Worm (Caenorhabditis elegans) whole organism, L2 larva: ENCODE measurements around the gene cal-7.

Experiments
- C34F6.9 ChIP-seq: fragments of 150-350 bp; optimal IDR thresholded peaks from 2 replicates; lab custom pipeline; 2014; ENCODE audit warnings: missing biosample characterization, missing genetic modification characterization
- F13H6.1 ChIP-seq: sonication (generic microtip); optimal IDR thresholded peaks from 2 replicates; lab custom pipeline; 2016; ENCODE audit warnings: missing genetic modification characterization, missing compliant biosample characterization
- Y55F3AM.14 ChIP-seq: fragments of 200-800 bp; sonication (Bioruptor generic); optimal IDR thresholded peaks from 2 replicates; lab custom pipeline; 2018; ENCODE audit warnings: mild to moderate bottlenecking, missing genetic modification characterization, missing compliant biosample characterization
- ZK546.5 ChIP-seq: sonication (generic microtip); optimal IDR thresholded peaks from 2 replicates; lab custom pipeline; 2017; ENCODE audit warnings: missing biosample characterization, missing genetic modification characterization
- alr-1 ChIP-seq: fragments of 150-350 bp; optimal IDR thresholded peaks from 2 replicates; lab custom pipeline; 2014; ENCODE audit warnings: missing biosample characterization, missing genetic modification characterization
- aly-2 ChIP-seq: fragments of 150-350 bp; optimal IDR thresholded peaks from 2 replicates; lab custom pipeline; 2014; ENCODE audit warnings: missing biosample characterization, missing genetic modification characterization
- ama-1 ChIP-seq: fragments of 150-350 bp; optimal IDR thresholded peaks from 2 replicates; lab custom pipeline; 2018; ENCODE audit warnings: inconsistent platforms
- blmp-1 ChIP-seq: sonication (generic microtip); optimal IDR thresholded peaks from 2 replicates; lab custom pipeline; 2017; ENCODE audit warnings: missing genetic modification characterization, mild to moderate bottlenecking, missing compliant biosample characterization, antibody characterized with exemption, moderate library complexity; ENCODE audit not compliant: insufficient read depth
- ceh-82 ChIP-seq: fragments of 150-350 bp; optimal IDR thresholded peaks from 2 replicates; lab custom pipeline; 2014; ENCODE audit warnings: missing biosample characterization, missing genetic modification characterization
- crh-2 ChIP-seq: sonication (generic microtip); optimal IDR thresholded peaks from 2 replicates; lab custom pipeline; 2017; ENCODE audit warnings: missing biosample characterization, missing genetic modification characterization
- dmd-4 ChIP-seq: sonication (generic microtip); optimal IDR thresholded peaks from 2 replicates; lab custom pipeline; 2017; ENCODE audit warnings: missing biosample characterization, missing genetic modification characterization
- elt-3 ChIP-seq: sonication (generic microtip); optimal IDR thresholded peaks from 2 replicates; lab custom pipeline; 2017; ENCODE audit warnings: missing biosample characterization, missing genetic modification characterization
- fos-1 ChIP-seq: fragments of 150-350 bp; optimal IDR thresholded peaks from 2 replicates; lab custom pipeline; 2014; ENCODE audit warnings: missing biosample characterization, missing genetic modification characterization
- gmeb-1 ChIP-seq: fragments of 150-350 bp; optimal IDR thresholded peaks from 2 replicates; lab custom pipeline; 2014; ENCODE audit warnings: missing biosample characterization, missing genetic modification characterization
- lin-39 ChIP-seq: fragments of 150-350 bp; optimal IDR thresholded peaks from 2 replicates; lab custom pipeline; 2014; ENCODE audit warnings: missing biosample characterization, missing genetic modification reagents, missing genetic modification characterization
- lsy-2 ChIP-seq, 2 experiments: fragments of 150-350 bp in 1 of 2; sonication (generic microtip) in 1 of 2; optimal IDR thresholded peaks; 2 replicates each; lab custom pipeline; 2014 to 2017; ENCODE audit warnings: missing biosample characterization in 2 of 2, missing genetic modification characterization in 2 of 2
- mab-5 ChIP-seq: fragments of 150-350 bp; optimal IDR thresholded peaks from 2 replicates; lab custom pipeline; 2014; ENCODE audit warnings: missing biosample characterization, missing genetic modification characterization
- mbf-1 ChIP-seq: sonication (generic microtip); optimal IDR thresholded peaks from 2 replicates; lab custom pipeline; 2017; ENCODE audit warnings: missing biosample characterization, missing genetic modification characterization
- mdl-1 ChIP-seq, 2 experiments: fragments of 150-350 bp in 1 of 2; sonication (generic microtip) in 1 of 2; optimal IDR thresholded peaks; 2 replicates each; lab custom pipeline; 2017; ENCODE audit warnings: missing biosample characterization in 2 of 2, missing genetic modification characterization in 2 of 2
- nhr-10 ChIP-seq: sonication (generic microtip); optimal IDR thresholded peaks from 2 replicates; lab custom pipeline; 2017; ENCODE audit warnings: missing biosample characterization, missing genetic modification characterization
- nhr-11 ChIP-seq: fragments of 150-350 bp; optimal IDR thresholded peaks from 2 replicates; lab custom pipeline; 2014; ENCODE audit warnings: missing biosample characterization, missing genetic modification characterization
- nhr-129 ChIP-seq: fragments of 150-350 bp; optimal IDR thresholded peaks from 2 replicates; lab custom pipeline; 2014; ENCODE audit warnings: missing biosample characterization, missing genetic modification characterization
- nhr-21 ChIP-seq: fragments of 150-350 bp; optimal IDR thresholded peaks from 2 replicates; lab custom pipeline; 2014; ENCODE audit warnings: missing biosample characterization, missing genetic modification characterization
- nhr-23 ChIP-seq: fragments of 150-350 bp; optimal IDR thresholded peaks from 2 replicates; lab custom pipeline; 2014; ENCODE audit warnings: missing biosample characterization, missing genetic modification reagents, missing genetic modification characterization
- nhr-237 ChIP-seq: fragments of 150-350 bp; optimal IDR thresholded peaks from 2 replicates; lab custom pipeline; 2014; ENCODE audit warnings: missing biosample characterization, missing genetic modification characterization
- nhr-25 ChIP-seq: fragments of 150-350 bp; sonication (generic microtip); optimal IDR thresholded peaks from 3 replicates; lab custom pipeline; 2014; ENCODE audit warnings: missing biosample characterization, missing genetic modification characterization
- nhr-6 ChIP-seq: fragments of 150-350 bp; optimal IDR thresholded peaks from 2 replicates; lab custom pipeline; 2014; ENCODE audit warnings: missing biosample characterization, missing genetic modification characterization
- nhr-77 ChIP-seq: fragments of 150-350 bp; optimal IDR thresholded peaks from 2 replicates; lab custom pipeline; 2014; ENCODE audit warnings: missing biosample characterization, missing genetic modification characterization
- sem-4 ChIP-seq: fragments of 150-350 bp; optimal IDR thresholded peaks from 2 replicates; lab custom pipeline; 2014; ENCODE audit warnings: missing biosample characterization, missing genetic modification reagents, missing genetic modification characterization
- skn-1 ChIP-seq: sonication (generic microtip); optimal IDR thresholded peaks from 2 replicates; lab custom pipeline; 2017; ENCODE audit warnings: missing biosample characterization, missing genetic modification characterization
- sma-9 ChIP-seq, 2 experiments: fragments of 150-350 bp in 1 of 2; sonication (generic microtip) in 1 of 2; optimal IDR thresholded peaks; 2 replicates each; lab custom pipeline; 2014 to 2016; ENCODE audit warnings: missing genetic modification characterization in 2 of 2, mild to moderate bottlenecking in 1 of 2, missing biosample characterization in 1 of 2, missing compliant biosample characterization in 1 of 2, missing genetic modification reagents in 1 of 2, moderate library complexity in 1 of 2
- snpc-4 ChIP-seq: fragments of 150-350 bp; optimal IDR thresholded peaks from 2 replicates; lab custom pipeline; 2014; ENCODE audit warnings: missing biosample characterization, missing genetic modification characterization
- unc-39 ChIP-seq: fragments of 150-350 bp; optimal IDR thresholded peaks from 2 replicates; lab custom pipeline; 2014; ENCODE audit warnings: missing biosample characterization, missing genetic modification characterization
- unc-55 ChIP-seq: fragments of 150-350 bp; sonication (generic microtip); optimal IDR thresholded peaks from 3 replicates; lab custom pipeline; 2014; ENCODE audit warnings: missing biosample characterization, missing genetic modification reagents, missing genetic modification characterization
- unc-62 ChIP-seq: fragments of 150-350 bp; optimal IDR thresholded peaks from 2 replicates; lab custom pipeline; 2014; ENCODE audit warnings: missing biosample characterization, missing genetic modification reagents, missing genetic modification characterization
- zag-1 ChIP-seq: fragments of 150-350 bp; optimal IDR thresholded peaks from 2 replicates; lab custom pipeline; 2014; ENCODE audit warnings: missing biosample characterization, missing genetic modification characterization
- ztf-1 ChIP-seq: fragments of 200-800 bp; sonication (Bioruptor generic); conservative IDR thresholded peaks from 2 replicates; pipeline ENCODE4 v1.3.6; 2022; ENCODE audit warnings: missing genetic modification characterization, missing compliant biosample characterization
- ztf-4 ChIP-seq: fragments of 150-350 bp; optimal IDR thresholded peaks from 2 replicates; lab custom pipeline; 2014; ENCODE audit warnings: missing biosample characterization, missing genetic modification characterization

The cal-7 gene

ce11 chrV:9731852-9732251 lies 2.1 kb upstream of the cal-7 start:
- TF ChIP-seq gmeb-1 (tag; lab: Kevin White, UChicago) (no peak), unc-55 (GFP tag; lab: Kevin White, UChicago) (peak; percentile 8), blmp-1 (no peak), crh-2 (peak; percentile 29), nhr-21 (tag; lab: Kevin White, UChicago) (peak; percentile 51), sem-4 (tag; lab: Kevin White, UChicago) (peak; percentile 32), sma-9 (GFP tag; optimal IDR thresholded peaks at IDR 0.05; lab: Kevin White, UChicago) (peak; percentile 12), sma-9 (tag; optimal IDR thresholded peaks at IDR 0.05; lab: Kevin White, UChicago) (no peak), nhr-6 (tag; lab: Kevin White, UChicago) (peak; percentile 32), nhr-129 (tag; lab: Kevin White, UChicago) (peak; percentile 25), C34F6.9 (tag; lab: Kevin White, UChicago) (peak; percentile 23), nhr-10 (tag; lab: Kevin White, UChicago) (no peak), ama-1 (peak; percentile 5), lsy-2 (tag; optimal IDR thresholded peaks at IDR 0.05; lab: Kevin White, UChicago) (no peak)

ce11 chrV:9737287-9737686 lies 3.4 kb downstream of the cal-7 start, which contains the start of gene aqp-4:
Gene aqp-4 (plus strand): TSS chrV:9737556.
- peak; percentile 78 for TF ChIP-seq fos-1 (tag; lab: Kevin White, UChicago)
- TF ChIP-seq ceh-82, result no peak
- TF ChIP-seq zag-1 (tag; lab: Kevin White, UChicago), result no peak
- TF ChIP-seq elt-3 (tag; lab: Kevin White, UChicago), result no peak
- TF ChIP-seq unc-62 (GFP tag; lab: Kevin White, UChicago), result no peak
- TF ChIP-seq crh-2, result peak; percentile 25

ce11 chrV:9738077-9738705 lies 4.3 kb downstream of the cal-7 start:
- TF ChIP-seq crh-2, result peak; percentile 18
- peak; percentile 71 for TF ChIP-seq fos-1 (tag; lab: Kevin White, UChicago)
- TF ChIP-seq unc-55 (GFP tag; lab: Kevin White, UChicago), result no peak
- TF ChIP-seq F13H6.1 (tag; lab: Kevin White, UChicago), result no peak
- TF ChIP-seq sma-9 (GFP tag; optimal IDR thresholded peaks at IDR 0.05; lab: Kevin White, UChicago), result peak; percentile 24
- no peak for TF ChIP-seq sma-9 (tag; optimal IDR thresholded peaks at IDR 0.05; lab: Kevin White, UChicago)
- no peak for TF ChIP-seq nhr-23 (tag; lab: Kevin White, UChicago)

DNA sequence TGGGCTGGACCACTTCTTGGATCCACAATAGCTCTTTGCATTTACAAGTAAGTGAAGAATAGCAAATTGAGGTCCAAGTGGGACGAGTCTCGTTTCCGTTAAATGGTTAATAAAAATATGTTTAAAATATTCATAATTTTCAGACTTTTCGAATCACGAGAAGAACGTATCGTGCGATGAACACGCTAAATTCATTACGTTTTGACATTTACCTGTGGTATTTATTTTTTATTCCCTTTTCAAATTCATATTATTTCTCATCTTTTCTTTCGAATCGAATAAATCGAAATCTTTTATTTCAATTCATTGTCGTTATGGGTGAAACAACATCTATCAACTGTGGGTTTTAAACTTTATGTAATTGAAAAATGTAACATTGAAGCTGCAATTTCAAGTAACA lies 5.5 kb downstream of the cal-7 start, which contains the start of gene marc-1:
marc-1 (plus strand) TSS at position 301 of the 400 bp plus-strand sequence.
- TF ChIP-seq alr-1 (tag; lab: Kevin White, UChicago) (no peak), crh-2 (no peak), unc-62 (GFP tag; lab: Kevin White, UChicago) (no peak), Y55F3AM.14 (GFP tag; lab: Kevin White, UChicago) (no peak), nhr-237 (no peak), nhr-21 (tag; lab: Kevin White, UChicago) (no peak), unc-55 (GFP tag; lab: Kevin White, UChicago) (no peak), nhr-25 (no peak), mab-5 (no peak), F13H6.1 (tag; lab: Kevin White, UChicago) (no peak), nhr-23 (tag; lab: Kevin White, UChicago) (no peak), ztf-1 (GFP tag; lab: Robert Waterston, UW) (no peak), ztf-4 (tag; lab: Kevin White, UChicago) (no peak), nhr-6 (tag; lab: Kevin White, UChicago) (no peak), unc-39 (tag; lab: Kevin White, UChicago) (no peak), gmeb-1 (tag; lab: Kevin White, UChicago) (no peak), mdl-1 (tag; optimal IDR thresholded peaks at IDR 0.05; lab: Kevin White, UChicago) (no peak), zag-1 (tag; lab: Kevin White, UChicago) (no peak), nhr-10 (tag; lab: Kevin White, UChicago) (no peak)

DNA sequence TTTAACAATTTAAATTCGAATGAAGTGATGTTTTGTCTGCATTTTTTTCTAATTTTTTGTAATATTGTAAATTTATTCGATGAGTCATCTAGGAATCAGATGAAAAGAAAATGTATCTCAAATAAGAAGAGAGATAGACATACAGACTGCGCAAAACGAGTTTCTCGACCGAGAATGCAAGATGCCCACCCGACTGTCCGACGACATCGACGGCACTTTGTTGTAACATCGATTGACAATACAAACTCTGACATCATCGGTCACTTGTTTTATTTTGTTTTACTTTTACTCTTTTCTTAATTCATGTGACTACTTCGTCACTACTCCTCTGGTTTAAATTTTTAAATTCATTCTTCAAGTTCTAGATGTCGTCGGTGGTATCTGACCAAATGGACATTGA lies 7.0 kb downstream of the cal-7 start, which contains the start of gene sta-2:
sta-2 (plus strand) TSS at position 349 of the 400 bp plus-strand sequence.
- TF ChIP-seq nhr-21 (tag; lab: Kevin White, UChicago) (no peak), dmd-4 (no peak), ZK546.5 (tag; lab: Kevin White, UChicago) (no peak), nhr-11 (tag; lab: Kevin White, UChicago) (no peak), fos-1 (tag; lab: Kevin White, UChicago) (peak; percentile 83), nhr-10 (tag; lab: Kevin White, UChicago) (no peak), ztf-4 (tag; lab: Kevin White, UChicago) (peak; percentile 36), mab-5 (no peak), sma-9 (GFP tag; optimal IDR thresholded peaks at IDR 0.05; lab: Kevin White, UChicago) (peak; percentile 16), sma-9 (tag; optimal IDR thresholded peaks at IDR 0.05; lab: Kevin White, UChicago) (no peak), ama-1 (no peak), Y55F3AM.14 (GFP tag; lab: Kevin White, UChicago) (no peak), snpc-4 (no peak), mbf-1 (no peak), mdl-1 (tag; optimal IDR thresholded peaks at IDR 0.05; lab: Kevin White, UChicago) (no peak), aly-2 (no peak), blmp-1 (peak; percentile 80), skn-1 (tag; lab: Kevin White, UChicago) (no peak), C34F6.9 (tag; lab: Kevin White, UChicago) (no peak), crh-2 (peak; percentile 22), alr-1 (tag; lab: Kevin White, UChicago) (no peak), unc-55 (GFP tag; lab: Kevin White, UChicago) (no peak), sem-4 (tag; lab: Kevin White, UChicago) (peak; percentile 6), lsy-2 (tag; optimal IDR thresholded peaks at IDR 0.05; lab: Kevin White, UChicago) (no peak), nhr-129 (tag; lab: Kevin White, UChicago) (peak; percentile 39), nhr-237 (no peak), ceh-82 (no peak), nhr-77 (tag; lab: Kevin White, UChicago) (no peak), unc-39 (tag; lab: Kevin White, UChicago) (no peak), lin-39 (tag; lab: Kevin White, UChicago) (no peak), nhr-25 (peak; percentile 81)
